Worm (Caenorhabditis elegans) whole organism, L3 larva: ENCODE measurements around the gene mrpl-18.

Experiments used
- R02D3.7 ChIP-seq: fragments of 150-350 bp; optimal IDR thresholded peaks from 2 replicates; lab custom pipeline; 2014; ENCODE audit warnings: missing biosample characterization, missing genetic modification characterization
- aly-2 ChIP-seq: fragments of 150-350 bp; optimal IDR thresholded peaks from 2 replicates; lab custom pipeline; 2014; ENCODE audit warnings: missing biosample characterization, missing genetic modification characterization
- ama-1 ChIP-seq: fragments of 150-350 bp; optimal IDR thresholded peaks from 2 replicates; lab custom pipeline; 2018
- ceh-82 ChIP-seq: fragments of 150-350 bp; optimal IDR thresholded peaks from 2 replicates; lab custom pipeline; 2014; ENCODE audit warnings: missing biosample characterization, missing genetic modification characterization
- egl-27 ChIP-seq: sonication (generic microtip); optimal IDR thresholded peaks from 4 replicates; lab custom pipeline; 2017; ENCODE audit warnings: missing biosample characterization, missing genetic modification reagents, missing genetic modification characterization
- lsy-12 ChIP-seq: sonication (generic microtip); optimal IDR thresholded peaks from 2 replicates; lab custom pipeline; 2016; ENCODE audit warnings: mild to moderate bottlenecking, missing genetic modification characterization, missing compliant biosample characterization
- nhr-28 ChIP-seq: fragments of 150-350 bp; optimal IDR thresholded peaks from 2 replicates; lab custom pipeline; 2014; ENCODE audit warnings: missing biosample characterization, missing genetic modification characterization
- sea-2 ChIP-seq: fragments of 150-350 bp; sonication (generic microtip); optimal IDR thresholded peaks from 4 replicates; lab custom pipeline; 2014; ENCODE audit warnings: missing biosample characterization, missing genetic modification reagents, missing genetic modification characterization
- skn-1 ChIP-seq: fragments of 150-350 bp; optimal IDR thresholded peaks from 2 replicates; lab custom pipeline; 2014; ENCODE audit warnings: missing biosample characterization, missing genetic modification characterization
- tbx-2 ChIP-seq: sonication (generic microtip); optimal IDR thresholded peaks from 2 replicates; lab custom pipeline; 2016; ENCODE audit warnings: mild to moderate bottlenecking, missing genetic modification characterization, missing compliant biosample characterization
- unc-39 ChIP-seq: sonication (generic microtip); optimal IDR thresholded peaks from 4 replicates; lab custom pipeline; 2017; ENCODE audit warnings: missing biosample characterization, missing genetic modification characterization
- unc-62 ChIP-seq: fragments of 150-350 bp; sonication (generic microtip); optimal IDR thresholded peaks from 4 replicates; lab custom pipeline; 2014; ENCODE audit warnings: missing biosample characterization, missing genetic modification reagents, missing genetic modification characterization
- ztf-4 ChIP-seq: fragments of 150-350 bp; optimal IDR thresholded peaks from 2 replicates; lab custom pipeline; 2014; ENCODE audit warnings: missing biosample characterization, missing genetic modification characterization

ce11 chrIII:8129195-8129594 lies 15.6 kb upstream of the mrpl-18 start:
- TF ChIP-seq skn-1 (tag; lab: Kevin White, UChicago), result no peak
- TF ChIP-seq ama-1 (lab: Kevin White, UChicago), result no peak
- TF ChIP-seq unc-39 (tag; lab: Kevin White, UChicago), result no peak
- TF ChIP-seq ztf-4 (tag; lab: Kevin White, UChicago), result no peak
- TF ChIP-seq lsy-12 (tag; lab: Kevin White, UChicago), result no peak
- TF ChIP-seq aly-2 (tag; lab: Kevin White, UChicago), result no peak
- TF ChIP-seq tbx-2, result no peak
- TF ChIP-seq ceh-82 (tag; lab: Kevin White, UChicago), result no peak
- no peak for TF ChIP-seq R02D3.7 (tag; lab: Kevin White, UChicago)
- TF ChIP-seq nhr-28 (tag; lab: Kevin White, UChicago), result no peak
- TF ChIP-seq sea-2, result no peak
- TF ChIP-seq egl-27, result no peak
- TF ChIP-seq unc-62, result no peak
